Worm (Caenorhabditis elegans) whole organism, late embryonic: ENCODE results near the gene B0035.21.

Experiments
- C08G9.2 ChIP-seq: sonication (generic microtip); optimal IDR thresholded peaks from 2 replicates; lab custom pipeline; 2016; ENCODE audit warnings: mild to moderate bottlenecking, missing genetic modification characterization, moderate library complexity, missing compliant biosample characterization
- K02D7.2 ChIP-seq: sonication (generic microtip); optimal IDR thresholded peaks from 2 replicates; lab custom pipeline; 2017; ENCODE audit warnings: mild to moderate bottlenecking, missing genetic modification characterization, missing compliant biosample characterization
- K09A11.1 ChIP-seq: sonication (generic microtip); optimal IDR thresholded peaks from 2 replicates; lab custom pipeline; 2017; ENCODE audit warnings: antibody characterized with exemption, mild to moderate bottlenecking, missing genetic modification characterization, missing compliant biosample characterization; ENCODE audit not compliant: insufficient read depth
- T23F11.4 ChIP-seq: fragments of 200-800 bp; sonication (Bioruptor generic); optimal IDR thresholded peaks from 2 replicates; lab custom pipeline; 2018; ENCODE audit warnings: mild to moderate bottlenecking, missing genetic modification characterization, missing compliant biosample characterization
- Y22D7AL.16 ChIP-seq: sonication (generic microtip); optimal IDR thresholded peaks from 2 replicates; lab custom pipeline; 2016; ENCODE audit warnings: missing genetic modification characterization, missing compliant biosample characterization
- ahr-1 ChIP-seq: sonication (generic microtip); optimal IDR thresholded peaks from 2 replicates; lab custom pipeline; 2016; ENCODE audit warnings: missing genetic modification characterization, missing compliant biosample characterization
- ama-1 ChIP-seq: fragments of 150-350 bp; optimal IDR thresholded peaks from 2 replicates; lab custom pipeline; 2014
- ceh-14 ChIP-seq: sonication (generic microtip); optimal IDR thresholded peaks from 2 replicates; lab custom pipeline; 2016; ENCODE audit warnings: missing genotype, missing genetic modification characterization, missing compliant biosample characterization
- ceh-18 ChIP-seq: sonication (generic microtip); optimal IDR thresholded peaks from 2 replicates; lab custom pipeline; 2016; ENCODE audit warnings: missing genetic modification characterization, missing compliant biosample characterization
- ceh-2 ChIP-seq: sonication (generic microtip); optimal IDR thresholded peaks from 2 replicates; lab custom pipeline; 2016; ENCODE audit warnings: missing genotype, missing genetic modification characterization, missing compliant biosample characterization
- ceh-22 ChIP-seq: sonication (generic microtip); optimal IDR thresholded peaks from 2 replicates; lab custom pipeline; 2017; ENCODE audit warnings: missing biosample characterization, missing genetic modification characterization
- ceh-30 ChIP-seq: fragments of 150-350 bp; optimal IDR thresholded peaks from 2 replicates; lab custom pipeline; 2014; ENCODE audit warnings: missing biosample characterization, missing genetic modification characterization
- ceh-31 ChIP-seq: sonication (generic microtip); optimal IDR thresholded peaks from 2 replicates; lab custom pipeline; 2016; ENCODE audit warnings: missing genetic modification characterization, missing compliant biosample characterization
- ceh-34 ChIP-seq: sonication (generic microtip); optimal IDR thresholded peaks from 2 replicates; lab custom pipeline; 2016; ENCODE audit warnings: mild to moderate bottlenecking, missing genetic modification characterization, missing compliant biosample characterization
- ceh-48 ChIP-seq: sonication (generic microtip); optimal IDR thresholded peaks from 2 replicates; lab custom pipeline; 2016; ENCODE audit warnings: missing genetic modification characterization, inconsistent platforms, missing compliant biosample characterization
- ceh-9 ChIP-seq: sonication (generic microtip); optimal IDR thresholded peaks from 2 replicates; lab custom pipeline; 2016; ENCODE audit warnings: mild to moderate bottlenecking, missing genetic modification characterization, inconsistent platforms, missing compliant biosample characterization
- che-1 ChIP-seq: sonication (generic microtip); optimal IDR thresholded peaks from 2 replicates; lab custom pipeline; 2016; ENCODE audit warnings: mild to moderate bottlenecking, missing genetic modification characterization, missing compliant biosample characterization
- elt-2 ChIP-seq: sonication (generic microtip); optimal IDR thresholded peaks from 2 replicates; lab custom pipeline; 2016; ENCODE audit warnings: missing genetic modification reagents, missing genetic modification characterization, missing compliant biosample characterization
- elt-4 ChIP-seq: sonication (generic microtip); optimal IDR thresholded peaks from 2 replicates; lab custom pipeline; 2016; ENCODE audit warnings: missing genetic modification characterization, missing compliant biosample characterization
- fkh-10 ChIP-seq: fragments of 150-350 bp; optimal IDR thresholded peaks from 2 replicates; lab custom pipeline; 2014; ENCODE audit warnings: missing biosample characterization, missing genetic modification reagents, missing genetic modification characterization
- hlh-30 ChIP-seq: sonication (generic microtip); optimal IDR thresholded peaks from 2 replicates; lab custom pipeline; 2017; ENCODE audit warnings: antibody characterized with exemption, missing genetic modification characterization, missing compliant biosample characterization; ENCODE audit not compliant: insufficient read depth
- lim-6 ChIP-seq: sonication (generic microtip); optimal IDR thresholded peaks from 2 replicates; lab custom pipeline; 2016; ENCODE audit warnings: missing genetic modification characterization, missing compliant biosample characterization
- lin-11 ChIP-seq: fragments of 200-800 bp; sonication (Bioruptor generic); optimal IDR thresholded peaks from 2 replicates; lab custom pipeline; 2018; ENCODE audit warnings: mild to moderate bottlenecking, missing genetic modification characterization, missing compliant biosample characterization
- mec-3 ChIP-seq: sonication (generic microtip); optimal IDR thresholded peaks from 2 replicates; lab custom pipeline; 2016; ENCODE audit warnings: borderline replicate concordance, missing genetic modification characterization, missing compliant biosample characterization
- nhr-232 ChIP-seq: sonication (generic microtip); optimal IDR thresholded peaks from 2 replicates; lab custom pipeline; 2016; ENCODE audit warnings: missing genetic modification characterization, missing compliant biosample characterization
- odd-2 ChIP-seq: sonication (generic microtip); optimal IDR thresholded peaks from 2 replicates; lab custom pipeline; 2017; ENCODE audit warnings: antibody characterized with exemption, mild to moderate bottlenecking, missing genetic modification characterization, missing compliant biosample characterization
- pag-3 ChIP-seq: sonication (generic microtip); optimal IDR thresholded peaks from 2 replicates; lab custom pipeline; 2016; ENCODE audit warnings: missing compliant biosample characterization, missing genetic modification characterization, borderline replicate concordance
- pat-9 ChIP-seq: fragments of 200-800 bp; sonication (Bioruptor generic); optimal IDR thresholded peaks from 2 replicates; lab custom pipeline; 2018; ENCODE audit warnings: mild to moderate bottlenecking, missing genetic modification characterization, moderate library complexity, missing compliant biosample characterization
- pha-2 ChIP-seq: sonication (generic microtip); optimal IDR thresholded peaks from 2 replicates; lab custom pipeline; 2017; ENCODE audit warnings: mild to moderate bottlenecking, missing genetic modification characterization, missing compliant biosample characterization
- pha-4 ChIP-seq: fragments of 150-350 bp; optimal IDR thresholded peaks from 2 replicates; lab custom pipeline; 2018; ENCODE audit warnings: missing biosample characterization, missing genetic modification reagents, missing genetic modification characterization
- sdc-2 ChIP-seq: sonication (generic microtip); optimal IDR thresholded peaks from 2 replicates; lab custom pipeline; 2016; ENCODE audit warnings: missing genotype, missing genetic modification characterization, missing compliant biosample characterization
- sox-2 ChIP-seq: fragments of 200-800 bp; sonication (Bioruptor generic); IDR thresholded peaks from 2 replicates; pipeline ENCODE4 v1.3.6; 2022; ENCODE audit warnings: missing genetic modification reagents, missing genetic modification characterization, missing compliant biosample characterization
- syd-9 ChIP-seq: sonication (generic microtip); optimal IDR thresholded peaks from 2 replicates; lab custom pipeline; 2016; ENCODE audit warnings: mild to moderate bottlenecking, missing genetic modification characterization, moderate library complexity, missing compliant biosample characterization
- tbx-2 ChIP-seq: sonication (generic microtip); optimal IDR thresholded peaks from 2 replicates; lab custom pipeline; 2016; ENCODE audit warnings: missing genetic modification characterization, missing compliant biosample characterization
- unc-3 ChIP-seq, 2 experiments: fragments of 200-800 bp in 1 of 2; sonication (Bioruptor generic) in 1 of 2; sonication (generic microtip) in 1 of 2; conservative IDR thresholded peaks in 1 of 2; optimal IDR thresholded peaks in 1 of 2; 2 replicates each; pipeline versions ENCODE4 v1.3.6 to Lab custom; 2016 to 2022; ENCODE audit warnings: missing compliant biosample characterization in 2 of 2, missing genetic modification characterization in 2 of 2, missing genetic modification reagents in 1 of 2
- unc-42 ChIP-seq: sonication (generic microtip); optimal IDR thresholded peaks from 2 replicates; lab custom pipeline; 2016; ENCODE audit warnings: missing genotype, missing genetic modification characterization, missing compliant biosample characterization
- unc-86 ChIP-seq: sonication (generic microtip); optimal IDR thresholded peaks from 2 replicates; lab custom pipeline; 2016; ENCODE audit warnings: missing genetic modification characterization, missing compliant biosample characterization

B0035.21 gene

ce11 chrIV:11315688-11316087 lies 11.4 kb upstream of the B0035.21 start:
- TF ChIP-seq unc-86 (tag; lab: Kevin White, UChicago): no peak
- no peak for TF ChIP-seq T23F11.4 (GFP tag; lab: Kevin White, UChicago)
- no peak for TF ChIP-seq fkh-10
- no peak for TF ChIP-seq ceh-14 (tag; lab: Kevin White, UChicago)
- no peak for TF ChIP-seq ceh-30 (tag; lab: Kevin White, UChicago)
- TF ChIP-seq che-1 (tag; lab: Kevin White, UChicago): no peak
- TF ChIP-seq ceh-9 (tag; lab: Kevin White, UChicago): no peak
- no peak for TF ChIP-seq hlh-30 (tag; lab: Kevin White, UChicago)
- no peak for TF ChIP-seq sdc-2
- no peak for TF ChIP-seq unc-3 (GFP tag; conservative IDR thresholded peaks at IDR 0.05; lab: Robert Waterston, UW)
- TF ChIP-seq unc-3 (tag; optimal IDR thresholded peaks at IDR 0.05; lab: Kevin White, UChicago): no peak
- no peak for TF ChIP-seq lim-6 (tag; lab: Kevin White, UChicago)
- TF ChIP-seq elt-2 (tag; lab: Kevin White, UChicago): no peak

DNA sequence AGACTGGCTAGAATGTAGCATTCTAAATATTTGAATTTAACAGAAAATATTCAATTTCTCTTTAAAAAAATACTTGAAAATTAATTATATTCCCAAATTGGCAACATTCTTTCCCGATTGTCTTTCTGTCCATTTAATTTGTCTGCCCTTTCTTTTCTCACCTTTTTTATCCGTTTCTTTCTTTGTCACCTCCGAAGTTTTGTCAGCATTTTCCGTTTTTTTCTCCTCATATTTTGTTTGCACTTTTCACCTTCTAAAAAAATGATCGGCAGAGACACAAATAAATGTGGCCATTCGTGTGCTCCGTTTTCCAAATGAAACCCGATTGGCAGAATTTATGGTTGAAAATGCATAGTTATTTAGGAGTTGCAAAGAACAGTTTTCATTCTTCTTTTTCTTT lies 11.0 kb upstream of the B0035.21 start:
- TF ChIP-seq ceh-22: no peak
- TF ChIP-seq ceh-2: no peak
- no peak for TF ChIP-seq Y22D7AL.16 (tag; lab: Kevin White, UChicago)
- no peak for TF ChIP-seq ceh-14 (tag; lab: Kevin White, UChicago)
- no peak for TF ChIP-seq elt-4 (tag; lab: Kevin White, UChicago)
- TF ChIP-seq mec-3 (tag; lab: Kevin White, UChicago): no peak
- no peak for TF ChIP-seq sdc-2

DNA sequence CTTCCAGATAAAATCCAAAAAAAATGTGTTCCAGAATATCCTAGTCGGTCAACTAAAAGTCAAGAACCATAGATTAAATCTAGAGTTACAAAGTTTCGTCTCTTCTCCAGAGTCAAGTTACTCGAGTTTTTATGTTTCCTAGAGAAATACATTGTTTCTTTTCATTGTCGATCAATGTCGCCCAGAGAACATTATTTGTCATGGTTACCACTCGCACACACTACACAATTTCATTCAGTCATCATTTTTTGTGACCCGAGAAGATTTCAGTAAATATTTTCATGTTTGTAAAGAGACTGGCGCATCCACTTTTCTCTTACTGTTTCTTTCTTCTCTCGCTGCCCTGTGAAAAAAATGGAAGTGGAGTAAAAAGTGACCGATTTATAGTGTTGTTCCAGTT lies 10.4 kb upstream of the B0035.21 start:
- TF ChIP-seq nhr-232 (tag; lab: Kevin White, UChicago) (no peak), fkh-10 (no peak), K09A11.1 (tag; lab: Kevin White, UChicago) (no peak), pha-2 (tag; lab: Kevin White, UChicago) (no peak), ceh-48 (tag; lab: Kevin White, UChicago) (no peak), ceh-31 (tag; lab: Kevin White, UChicago) (no peak), K02D7.2 (tag; lab: Kevin White, UChicago) (no peak), pha-4 (tag; lab: Kevin White, UChicago) (no peak), ceh-34 (tag; lab: Kevin White, UChicago) (no peak), ceh-2 (no peak), ceh-9 (tag; lab: Kevin White, UChicago) (no peak), odd-2 (no peak), hlh-30 (tag; lab: Kevin White, UChicago) (no peak), ceh-18 (no peak)

DNA sequence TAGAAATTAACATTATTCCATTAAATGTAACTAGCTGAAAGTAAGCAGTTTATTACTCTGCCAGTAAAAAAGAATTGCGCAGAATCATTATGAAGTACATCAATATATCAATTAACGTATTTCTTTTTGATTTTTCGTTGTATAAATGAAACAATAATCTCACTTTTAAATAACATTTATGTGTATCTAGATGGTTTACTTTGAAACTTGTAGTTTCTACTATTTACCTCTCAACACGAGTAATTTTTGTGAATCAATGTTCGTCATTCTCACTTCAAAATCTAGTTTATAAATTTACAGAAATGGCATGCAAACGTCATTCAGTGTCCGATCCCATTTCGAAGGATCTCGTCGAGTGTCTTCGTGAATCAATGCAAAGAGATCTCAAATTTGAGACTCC lies 9.9 kb upstream of the B0035.21 start, which contains the start of gene gspd-1:
Gene gspd-1, plus strand, starts transcription at position 301 of the 400 bp plus-strand sequence.
- TF ChIP-seq pag-3 (tag; lab: Kevin White, UChicago) (no peak), lin-11 (tag; lab: Kevin White, UChicago) (no peak), pat-9 (no peak), ahr-1 (no peak), unc-42 (tag; lab: Kevin White, UChicago) (no peak), K02D7.2 (tag; lab: Kevin White, UChicago) (no peak), ceh-9 (tag; lab: Kevin White, UChicago) (no peak), sox-2 (GFP tag; lab: Robert Waterston, UW) (no peak), ama-1 (lab: Kevin White, UChicago) (no peak), K09A11.1 (tag; lab: Kevin White, UChicago) (no peak), C08G9.2 (no peak), tbx-2 (tag; lab: Kevin White, UChicago) (no peak), T23F11.4 (GFP tag; lab: Kevin White, UChicago) (no peak), syd-9 (tag; lab: Kevin White, UChicago) (no peak)
